Worm (Caenorhabditis elegans) whole organism, L2 larva: ENCODE measurements around the gene try-12.

Source experiments
- C34F6.9 ChIP-seq: fragments of 150-350 bp; optimal IDR thresholded peaks from 2 replicates; lab custom pipeline; 2014; ENCODE audit warnings: missing biosample characterization, missing genetic modification characterization
- F13H6.1 ChIP-seq: sonication (generic microtip); optimal IDR thresholded peaks from 2 replicates; lab custom pipeline; 2016; ENCODE audit warnings: missing genetic modification characterization, missing compliant biosample characterization
- Y55F3AM.14 ChIP-seq: fragments of 200-800 bp; sonication (Bioruptor generic); optimal IDR thresholded peaks from 2 replicates; lab custom pipeline; 2018; ENCODE audit warnings: mild to moderate bottlenecking, missing genetic modification characterization, missing compliant biosample characterization
- ZK546.5 ChIP-seq: sonication (generic microtip); optimal IDR thresholded peaks from 2 replicates; lab custom pipeline; 2017; ENCODE audit warnings: missing biosample characterization, missing genetic modification characterization
- ama-1 ChIP-seq: fragments of 150-350 bp; optimal IDR thresholded peaks from 2 replicates; lab custom pipeline; 2018; ENCODE audit warnings: inconsistent platforms
- blmp-1 ChIP-seq: sonication (generic microtip); optimal IDR thresholded peaks from 2 replicates; lab custom pipeline; 2017; ENCODE audit warnings: missing genetic modification characterization, mild to moderate bottlenecking, missing compliant biosample characterization, antibody characterized with exemption, moderate library complexity; ENCODE audit not compliant: insufficient read depth
- ceh-16 ChIP-seq: fragments of 150-350 bp; optimal IDR thresholded peaks from 2 replicates; lab custom pipeline; 2014; ENCODE audit warnings: missing biosample characterization, missing genetic modification characterization
- ceh-82 ChIP-seq: fragments of 150-350 bp; optimal IDR thresholded peaks from 2 replicates; lab custom pipeline; 2014; ENCODE audit warnings: missing biosample characterization, missing genetic modification characterization
- crh-2 ChIP-seq: sonication (generic microtip); optimal IDR thresholded peaks from 2 replicates; lab custom pipeline; 2017; ENCODE audit warnings: missing biosample characterization, missing genetic modification characterization
- dmd-4 ChIP-seq: sonication (generic microtip); optimal IDR thresholded peaks from 2 replicates; lab custom pipeline; 2017; ENCODE audit warnings: missing biosample characterization, missing genetic modification characterization
- egl-27 ChIP-seq: sonication (generic microtip); optimal IDR thresholded peaks from 3 replicates; lab custom pipeline; 2017; ENCODE audit warnings: missing biosample characterization, missing genetic modification reagents, missing genetic modification characterization
- elt-1 ChIP-seq: fragments of 150-350 bp; optimal IDR thresholded peaks from 2 replicates; lab custom pipeline; 2014; ENCODE audit warnings: missing biosample characterization, missing genetic modification characterization
- elt-3 ChIP-seq: sonication (generic microtip); optimal IDR thresholded peaks from 2 replicates; lab custom pipeline; 2017; ENCODE audit warnings: missing biosample characterization, missing genetic modification characterization
- fos-1 ChIP-seq: fragments of 150-350 bp; optimal IDR thresholded peaks from 2 replicates; lab custom pipeline; 2014; ENCODE audit warnings: missing biosample characterization, missing genetic modification characterization
- lin-11 ChIP-seq: fragments of 150-350 bp; sonication (generic microtip); optimal IDR thresholded peaks from 2 replicates; lab custom pipeline; 2014; ENCODE audit warnings: missing biosample characterization, missing genetic modification characterization, inconsistent platforms, mixed read lengths
- lin-13 ChIP-seq: fragments of 150-350 bp; optimal IDR thresholded peaks from 2 replicates; lab custom pipeline; 2014; ENCODE audit warnings: missing biosample characterization, missing genetic modification reagents, missing genetic modification characterization
- lsy-2 ChIP-seq, 2 experiments: fragments of 150-350 bp in 1 of 2; sonication (generic microtip) in 1 of 2; optimal IDR thresholded peaks; 2 replicates each; lab custom pipeline; 2014 to 2017; ENCODE audit warnings: missing biosample characterization in 2 of 2, missing genetic modification characterization in 2 of 2
- mab-5 ChIP-seq: fragments of 150-350 bp; optimal IDR thresholded peaks from 2 replicates; lab custom pipeline; 2014; ENCODE audit warnings: missing biosample characterization, missing genetic modification characterization
- mbf-1 ChIP-seq: sonication (generic microtip); optimal IDR thresholded peaks from 2 replicates; lab custom pipeline; 2017; ENCODE audit warnings: missing biosample characterization, missing genetic modification characterization
- mdl-1 ChIP-seq, 2 experiments: fragments of 150-350 bp in 1 of 2; sonication (generic microtip) in 1 of 2; optimal IDR thresholded peaks; 2 replicates each; lab custom pipeline; 2017; ENCODE audit warnings: missing biosample characterization in 2 of 2, missing genetic modification characterization in 2 of 2
- nhr-10 ChIP-seq: sonication (generic microtip); optimal IDR thresholded peaks from 2 replicates; lab custom pipeline; 2017; ENCODE audit warnings: missing biosample characterization, missing genetic modification characterization
- nhr-11 ChIP-seq: fragments of 150-350 bp; optimal IDR thresholded peaks from 2 replicates; lab custom pipeline; 2014; ENCODE audit warnings: missing biosample characterization, missing genetic modification characterization
- nhr-129 ChIP-seq: fragments of 150-350 bp; optimal IDR thresholded peaks from 2 replicates; lab custom pipeline; 2014; ENCODE audit warnings: missing biosample characterization, missing genetic modification characterization
- nhr-21 ChIP-seq: fragments of 150-350 bp; optimal IDR thresholded peaks from 2 replicates; lab custom pipeline; 2014; ENCODE audit warnings: missing biosample characterization, missing genetic modification characterization
- nhr-23 ChIP-seq: fragments of 150-350 bp; optimal IDR thresholded peaks from 2 replicates; lab custom pipeline; 2014; ENCODE audit warnings: missing biosample characterization, missing genetic modification reagents, missing genetic modification characterization
- nhr-237 ChIP-seq: fragments of 150-350 bp; optimal IDR thresholded peaks from 2 replicates; lab custom pipeline; 2014; ENCODE audit warnings: missing biosample characterization, missing genetic modification characterization
- nhr-25 ChIP-seq: fragments of 150-350 bp; sonication (generic microtip); optimal IDR thresholded peaks from 3 replicates; lab custom pipeline; 2014; ENCODE audit warnings: missing biosample characterization, missing genetic modification characterization
- nhr-6 ChIP-seq: fragments of 150-350 bp; optimal IDR thresholded peaks from 2 replicates; lab custom pipeline; 2014; ENCODE audit warnings: missing biosample characterization, missing genetic modification characterization
- peb-1 ChIP-seq: fragments of 150-350 bp; optimal IDR thresholded peaks from 2 replicates; lab custom pipeline; 2014; ENCODE audit warnings: missing biosample characterization, missing genetic modification characterization
- sem-4 ChIP-seq: fragments of 150-350 bp; optimal IDR thresholded peaks from 2 replicates; lab custom pipeline; 2014; ENCODE audit warnings: missing biosample characterization, missing genetic modification reagents, missing genetic modification characterization
- skn-1 ChIP-seq: sonication (generic microtip); optimal IDR thresholded peaks from 2 replicates; lab custom pipeline; 2017; ENCODE audit warnings: missing biosample characterization, missing genetic modification characterization
- sma-3 ChIP-seq: sonication (generic microtip); optimal IDR thresholded peaks from 2 replicates; lab custom pipeline; 2016; ENCODE audit warnings: missing genetic modification reagents, missing genetic modification characterization, missing compliant biosample characterization
- sma-9 ChIP-seq, 2 experiments: fragments of 150-350 bp in 1 of 2; sonication (generic microtip) in 1 of 2; optimal IDR thresholded peaks; 2 replicates each; lab custom pipeline; 2014 to 2016; ENCODE audit warnings: missing genetic modification characterization in 2 of 2, mild to moderate bottlenecking in 1 of 2, missing biosample characterization in 1 of 2, missing compliant biosample characterization in 1 of 2, missing genetic modification reagents in 1 of 2, moderate library complexity in 1 of 2
- snpc-4 ChIP-seq: fragments of 150-350 bp; optimal IDR thresholded peaks from 2 replicates; lab custom pipeline; 2014; ENCODE audit warnings: missing biosample characterization, missing genetic modification characterization
- unc-55 ChIP-seq: fragments of 150-350 bp; sonication (generic microtip); optimal IDR thresholded peaks from 3 replicates; lab custom pipeline; 2014; ENCODE audit warnings: missing biosample characterization, missing genetic modification reagents, missing genetic modification characterization
- unc-62 ChIP-seq: fragments of 150-350 bp; optimal IDR thresholded peaks from 2 replicates; lab custom pipeline; 2014; ENCODE audit warnings: missing biosample characterization, missing genetic modification reagents, missing genetic modification characterization
- zag-1 ChIP-seq: fragments of 150-350 bp; optimal IDR thresholded peaks from 2 replicates; lab custom pipeline; 2014; ENCODE audit warnings: missing biosample characterization, missing genetic modification characterization
- ztf-1 ChIP-seq: fragments of 200-800 bp; sonication (Bioruptor generic); conservative IDR thresholded peaks from 2 replicates; pipeline ENCODE4 v1.3.6; 2022; ENCODE audit warnings: missing genetic modification characterization, missing compliant biosample characterization
- ztf-11 ChIP-seq: sonication (generic microtip); optimal IDR thresholded peaks from 2 replicates; lab custom pipeline; 2017; ENCODE audit warnings: missing biosample characterization, missing genetic modification characterization
- ztf-4 ChIP-seq: fragments of 150-350 bp; optimal IDR thresholded peaks from 2 replicates; lab custom pipeline; 2014; ENCODE audit warnings: missing biosample characterization, missing genetic modification characterization

try-12 gene

DNA sequence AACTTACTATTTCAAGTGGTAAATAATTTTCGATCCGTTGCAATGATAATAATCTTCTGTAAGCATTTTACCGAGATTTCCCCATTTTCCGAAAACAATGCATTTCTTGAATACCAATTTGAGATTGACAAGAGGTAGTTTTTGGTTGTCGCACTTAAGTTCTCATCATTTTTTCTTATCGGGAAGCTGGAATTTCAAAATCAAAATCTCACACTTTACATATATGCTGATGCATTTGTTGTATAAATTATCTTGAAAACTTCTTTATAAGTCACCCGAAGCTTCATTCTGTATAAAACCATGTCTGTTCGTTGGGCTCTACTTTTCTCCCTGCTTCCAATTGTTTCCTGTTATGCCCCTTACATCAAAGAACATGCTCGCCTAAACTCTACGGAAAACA, 2.3 kb downstream of the try-12 start, which contains the start of gene try-11:
try-11 (plus strand) TSS at position 301 of the 400 bp plus-strand sequence.
- TF ChIP-seq ceh-82, result no peak
- no peak for TF ChIP-seq nhr-237 (tag; lab: Kevin White, UChicago)
- no peak for TF ChIP-seq nhr-6 (tag; lab: Kevin White, UChicago)
- no peak for TF ChIP-seq nhr-10
- no peak for TF ChIP-seq Y55F3AM.14 (GFP tag; lab: Kevin White, UChicago)
- TF ChIP-seq lin-13 (GFP tag; lab: Kevin White, UChicago), result no peak
- TF ChIP-seq ztf-11, result no peak
- no peak for TF ChIP-seq lin-11 (tag; lab: Kevin White, UChicago)
- no peak for TF ChIP-seq sem-4
- no peak for TF ChIP-seq elt-3 (tag; lab: Kevin White, UChicago)
- no peak for TF ChIP-seq unc-55
- TF ChIP-seq lsy-2 (tag; optimal IDR thresholded peaks at IDR 0.05; lab: Kevin White, UChicago), result no peak
- TF ChIP-seq ztf-1 (GFP tag; lab: Robert Waterston, UW), result no peak
- TF ChIP-seq ztf-4 (tag; lab: Kevin White, UChicago), result no peak
- TF ChIP-seq ama-1, result no peak
- TF ChIP-seq nhr-25 (tag; lab: Kevin White, UChicago), result no peak
- TF ChIP-seq nhr-23 (tag; lab: Kevin White, UChicago), result no peak
- no peak for TF ChIP-seq ZK546.5 (tag; lab: Kevin White, UChicago)

DNA sequence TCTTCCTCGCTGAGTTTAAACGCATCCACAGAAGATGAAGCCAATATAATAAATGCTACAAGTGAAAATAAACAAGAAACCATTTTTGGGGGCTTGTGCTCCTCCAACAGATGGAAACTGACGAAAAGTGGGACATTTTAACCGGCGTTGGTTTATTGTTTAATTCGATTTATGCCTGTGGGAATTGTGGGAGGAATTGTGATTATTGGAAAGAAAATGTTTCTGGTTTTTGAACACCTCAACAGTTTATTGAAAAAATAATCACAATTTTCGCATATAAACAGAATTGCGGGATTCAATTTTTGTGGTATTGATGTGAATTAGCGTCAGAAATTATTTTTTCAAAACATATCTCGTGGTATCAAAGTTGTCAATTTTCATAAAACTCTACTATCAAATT, 5.1 kb downstream of the try-12 start, which contains the start of gene try-8:
try-8 (minus strand) TSS at position 101 of the 400 bp plus-strand sequence.
- no peak for TF ChIP-seq ceh-16
- no peak for TF ChIP-seq zag-1 (tag; lab: Kevin White, UChicago)
- TF ChIP-seq egl-27 (tag; lab: Kevin White, UChicago), result no peak
- TF ChIP-seq nhr-237 (tag; lab: Kevin White, UChicago), result no peak
- TF ChIP-seq sem-4, result no peak
- TF ChIP-seq elt-1, result no peak
- no peak for TF ChIP-seq snpc-4
- no peak for TF ChIP-seq mbf-1
- no peak for TF ChIP-seq mab-5 (tag; lab: Kevin White, UChicago)
- no peak for TF ChIP-seq C34F6.9 (tag; lab: Kevin White, UChicago)
- TF ChIP-seq fos-1, result no peak
- TF ChIP-seq unc-62 (GFP tag; lab: Kevin White, UChicago), result no peak
- no peak for TF ChIP-seq blmp-1 (tag; lab: Kevin White, UChicago)
- TF ChIP-seq F13H6.1 (tag; lab: Kevin White, UChicago), result no peak
- no peak for TF ChIP-seq crh-2 (tag; lab: Kevin White, UChicago)
- no peak for TF ChIP-seq ztf-1 (GFP tag; lab: Robert Waterston, UW)
- no peak for TF ChIP-seq nhr-10
- TF ChIP-seq nhr-6 (tag; lab: Kevin White, UChicago), result no peak

ce11 chrV:7455008-7455407, 5.9 kb downstream of the try-12 start, which contains the start of gene F25E5.2:
Gene F25E5.2 (plus strand): TSS chrV:7455308.
- no peak for TF ChIP-seq ztf-1 (GFP tag; lab: Robert Waterston, UW)
- TF ChIP-seq crh-2 (tag; lab: Kevin White, UChicago), result no peak
- TF ChIP-seq sem-4, result no peak
- TF ChIP-seq mdl-1 (tag; optimal IDR thresholded peaks at IDR 0.05; lab: Kevin White, UChicago), result no peak
- no peak for TF ChIP-seq lin-13 (GFP tag; lab: Kevin White, UChicago)
- no peak for TF ChIP-seq nhr-11 (tag; lab: Kevin White, UChicago)
- TF ChIP-seq ztf-11, result no peak
- no peak for TF ChIP-seq lin-11 (tag; lab: Kevin White, UChicago)
- no peak for TF ChIP-seq lsy-2 (tag; optimal IDR thresholded peaks at IDR 0.05; lab: Kevin White, UChicago)
- TF ChIP-seq nhr-129 (tag; lab: Kevin White, UChicago), result no peak
- no peak for TF ChIP-seq peb-1 (tag; lab: Kevin White, UChicago)
- TF ChIP-seq ztf-4 (tag; lab: Kevin White, UChicago), result no peak
- TF ChIP-seq skn-1, result no peak
- no peak for TF ChIP-seq nhr-21
- no peak for TF ChIP-seq sma-3 (GFP tag; lab: Kevin White, UChicago)
- no peak for TF ChIP-seq sma-9 (GFP tag; optimal IDR thresholded peaks at IDR 0.05; lab: Kevin White, UChicago)
- TF ChIP-seq sma-9 (tag; optimal IDR thresholded peaks at IDR 0.05; lab: Kevin White, UChicago), result no peak
- TF ChIP-seq mab-5 (tag; lab: Kevin White, UChicago), result no peak
- no peak for TF ChIP-seq fos-1
- no peak for TF ChIP-seq nhr-25 (tag; lab: Kevin White, UChicago)
- no peak for TF ChIP-seq dmd-4
